Worm (Caenorhabditis elegans) whole organism, L4/young adult: ENCODE results near the gene nck-1.

Source experiments
- W03F9.2 ChIP-seq: fragments of 150-350 bp; optimal IDR thresholded peaks from 2 replicates; lab custom pipeline; 2014; ENCODE audit warnings: missing biosample characterization, missing genetic modification characterization
- dao-5 ChIP-seq: sonication (generic microtip); optimal IDR thresholded peaks from 2 replicates; lab custom pipeline; 2016; ENCODE audit warnings: missing genotype, missing genetic modification characterization, moderate library complexity, missing compliant biosample characterization
- him-1 ChIP-seq: sonication (generic microtip); optimal IDR thresholded peaks from 2 replicates; lab custom pipeline; 2016; ENCODE audit warnings: missing genotype, missing genetic modification reagents, missing genetic modification characterization, missing compliant biosample characterization

nck-1 gene

DNA sequence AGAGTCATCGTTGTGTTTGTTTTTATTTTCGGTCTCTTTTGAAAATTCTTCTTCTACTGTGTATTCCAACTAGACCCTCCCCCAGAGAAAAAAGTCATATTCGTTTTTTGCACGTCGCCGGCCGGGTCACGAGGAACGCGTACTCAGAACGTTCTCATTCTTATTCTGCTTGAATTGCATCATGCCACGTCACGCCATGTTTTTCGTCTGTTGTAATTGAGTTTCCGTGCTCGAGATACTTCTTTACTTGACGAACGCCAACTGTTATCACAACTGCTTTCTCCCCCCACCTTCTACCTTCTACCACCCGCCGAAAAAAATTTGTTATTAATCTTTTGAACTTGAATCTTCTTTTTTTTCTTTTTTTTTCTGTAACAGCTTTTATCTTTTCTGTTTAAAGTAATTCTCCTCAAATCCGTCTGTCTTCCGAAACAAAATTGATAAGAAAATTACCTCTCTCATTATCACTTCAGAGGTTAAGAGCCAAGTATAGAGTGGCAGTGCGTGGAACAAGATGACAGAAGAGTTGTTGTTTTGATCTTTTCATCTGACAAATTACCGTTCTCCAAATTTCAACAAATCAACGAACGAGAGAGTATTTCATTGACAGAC lies 10.5 kb downstream of the nck-1 start:
- TF ChIP-seq dao-5 (tag; lab: Kevin White, UChicago), result no peak
- TF ChIP-seq him-1 (tag; lab: Kevin White, UChicago), result no peak
- TF ChIP-seq W03F9.2 (tag; lab: Kevin White, UChicago), result no peak

DNA sequence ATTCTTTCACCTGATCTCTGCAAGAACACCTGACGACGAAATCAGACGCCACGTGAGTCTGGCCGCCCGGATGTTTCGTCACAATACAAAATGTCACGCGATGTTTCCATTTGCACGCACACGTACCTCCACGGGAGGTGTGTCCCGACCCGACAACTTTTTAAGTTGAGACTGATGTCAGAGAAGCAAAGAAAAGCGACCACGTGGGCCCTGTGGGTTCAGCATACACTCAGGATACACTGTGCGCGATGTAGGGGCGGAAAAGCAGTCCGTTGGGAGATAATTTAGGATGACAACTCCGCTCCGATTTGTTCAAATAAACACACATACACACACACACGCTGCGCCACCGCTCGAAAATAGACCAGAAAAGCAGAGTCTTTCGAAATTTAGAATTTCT lies 11.0 kb downstream of the nck-1 start:
- no peak for TF ChIP-seq dao-5 (tag; lab: Kevin White, UChicago)
- TF ChIP-seq W03F9.2 (tag; lab: Kevin White, UChicago), result no peak
- no peak for TF ChIP-seq him-1 (tag; lab: Kevin White, UChicago)

DNA sequence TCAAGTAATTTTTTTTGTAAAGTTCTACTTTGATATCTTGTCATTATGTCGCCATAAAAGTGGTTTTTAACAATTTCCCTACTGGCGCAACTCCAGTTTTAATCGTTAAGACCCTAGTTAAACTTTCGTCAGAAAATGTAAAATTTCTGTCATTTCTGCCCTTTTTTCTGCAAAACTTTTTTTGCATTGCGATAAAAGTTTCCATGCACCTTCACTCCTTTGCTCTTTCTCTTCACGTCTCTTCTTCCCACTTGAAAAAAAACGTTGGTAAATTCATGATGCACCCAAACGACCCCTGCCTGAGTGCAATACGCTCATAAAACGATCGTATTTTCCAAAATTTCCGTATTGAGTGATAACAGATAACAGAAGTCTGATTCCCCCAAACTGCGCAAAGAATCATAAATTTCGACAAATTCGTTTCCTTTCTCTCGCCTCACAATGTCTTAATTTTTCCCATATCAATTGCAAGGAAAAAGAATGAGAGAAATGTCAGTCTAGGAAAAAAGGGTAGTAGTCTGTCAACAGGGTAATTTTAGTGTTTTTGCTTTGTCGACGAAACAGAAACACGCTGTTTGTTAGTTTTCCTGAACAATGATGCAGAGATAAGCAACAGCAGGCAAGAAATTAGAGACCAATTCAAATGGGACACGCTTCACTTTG lies 12.4 kb downstream of the nck-1 start:
- no peak for TF ChIP-seq him-1 (tag; lab: Kevin White, UChicago)
- no peak for TF ChIP-seq dao-5 (tag; lab: Kevin White, UChicago)
- no peak for TF ChIP-seq W03F9.2 (tag; lab: Kevin White, UChicago)

DNA sequence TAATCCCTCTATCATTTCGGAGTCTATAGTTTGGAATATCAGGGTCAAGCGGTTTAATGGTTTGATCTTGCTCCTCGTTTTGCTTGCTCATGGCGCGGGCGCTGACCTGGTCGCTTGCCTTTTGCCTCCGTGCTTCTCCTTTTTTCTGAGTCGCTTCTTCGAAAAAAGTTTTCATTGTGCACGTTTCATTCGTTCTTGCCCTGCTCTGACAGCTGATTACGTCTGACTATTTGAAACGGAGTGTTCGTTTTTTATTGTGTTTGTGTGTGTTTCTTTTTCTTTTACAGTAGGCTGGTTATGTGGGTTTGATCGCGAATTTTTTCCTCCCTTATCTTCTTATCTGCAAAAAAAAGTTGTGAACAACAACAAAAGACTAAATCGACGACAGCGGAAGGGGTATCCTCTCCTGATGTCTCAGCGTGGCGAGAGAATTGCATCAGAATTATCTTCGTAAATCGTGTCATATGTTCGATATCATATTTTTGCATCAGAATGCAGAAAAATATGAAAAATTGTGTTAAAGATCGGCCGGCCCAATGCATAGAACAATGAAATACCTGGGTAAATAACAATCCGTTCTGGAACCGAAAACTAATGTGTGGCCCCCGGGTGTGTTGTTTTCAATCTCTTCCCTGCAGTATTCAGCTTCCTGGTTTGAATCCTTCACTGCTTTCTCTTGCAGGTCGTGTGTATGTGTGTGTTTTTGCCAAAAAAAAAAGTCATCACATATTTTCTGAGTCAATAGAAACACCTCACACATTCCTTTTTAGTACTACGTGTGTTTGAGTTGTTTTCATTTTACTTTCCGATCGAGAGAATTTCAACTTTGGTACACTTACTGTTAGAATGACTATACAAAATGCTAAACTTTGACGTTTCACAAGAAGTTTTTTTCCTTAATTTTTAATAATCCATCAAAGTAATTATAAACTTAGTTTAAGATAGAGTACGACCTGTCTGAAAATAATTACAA lies 13.4 kb downstream of the nck-1 start, which contains the start of gene ZK470.4:
Gene ZK470.4, minus strand, starts transcription at position 175 of the 973 bp plus-strand sequence.
- no peak for TF ChIP-seq him-1 (tag; lab: Kevin White, UChicago)
- peak; percentile 11 for TF ChIP-seq W03F9.2 (tag; lab: Kevin White, UChicago)

DNA sequence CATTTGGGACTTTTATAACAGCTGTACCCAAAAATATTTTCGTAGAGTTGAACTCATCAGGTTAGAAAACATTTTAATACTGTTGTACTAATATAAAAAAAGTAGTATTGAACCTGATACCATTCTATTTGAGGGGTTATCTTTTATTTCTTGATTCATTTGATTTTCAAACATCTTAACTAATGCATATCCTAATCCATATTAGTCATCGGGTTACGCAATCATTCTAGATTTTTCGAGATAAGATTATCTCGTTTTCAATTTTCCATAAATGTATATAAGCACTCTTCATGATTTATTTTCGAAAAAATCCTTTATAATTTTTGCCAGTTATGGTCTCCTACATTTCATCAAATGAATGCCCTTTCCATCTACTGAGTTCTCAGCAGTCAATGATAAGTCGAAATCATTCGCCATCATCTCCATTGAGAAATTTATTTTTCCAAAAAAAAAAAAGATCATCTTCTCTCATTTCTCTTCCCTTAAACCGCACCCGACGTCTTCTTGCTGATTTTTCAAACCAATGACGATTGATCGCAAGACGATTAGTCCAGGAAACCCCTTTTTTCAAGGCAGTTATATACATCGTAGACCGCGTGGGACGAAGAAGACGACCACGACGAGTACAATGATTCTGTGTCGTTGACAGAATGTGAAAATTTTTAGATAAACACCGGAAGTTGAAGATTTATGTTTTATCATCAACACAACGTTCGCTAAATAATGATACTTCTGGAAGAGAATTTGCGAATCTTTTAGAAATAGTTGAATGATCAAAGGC lies 14.6 kb downstream of the nck-1 start:
- TF ChIP-seq W03F9.2 (tag; lab: Kevin White, UChicago), result no peak
- no peak for TF ChIP-seq him-1 (tag; lab: Kevin White, UChicago)
- no peak for TF ChIP-seq dao-5 (tag; lab: Kevin White, UChicago)

- TF ChIP-seq W03F9.2 (tag; lab: Kevin White, UChicago), result no peak
- no peak for TF ChIP-seq dao-5 (tag; lab: Kevin White, UChicago)
- TF ChIP-seq him-1 (tag; lab: Kevin White, UChicago), result peak; percentile 29
Measured at ce11 chrX:4137452-4138164, 15.6 kb downstream of the nck-1 start.

ce11 chrX:4136547-4137311 lies 16.5 kb downstream of the nck-1 start:
- TF ChIP-seq W03F9.2 (tag; lab: Kevin White, UChicago) (no peak), dao-5 (tag; lab: Kevin White, UChicago) (no peak), him-1 (tag; lab: Kevin White, UChicago) (no peak)

DNA sequence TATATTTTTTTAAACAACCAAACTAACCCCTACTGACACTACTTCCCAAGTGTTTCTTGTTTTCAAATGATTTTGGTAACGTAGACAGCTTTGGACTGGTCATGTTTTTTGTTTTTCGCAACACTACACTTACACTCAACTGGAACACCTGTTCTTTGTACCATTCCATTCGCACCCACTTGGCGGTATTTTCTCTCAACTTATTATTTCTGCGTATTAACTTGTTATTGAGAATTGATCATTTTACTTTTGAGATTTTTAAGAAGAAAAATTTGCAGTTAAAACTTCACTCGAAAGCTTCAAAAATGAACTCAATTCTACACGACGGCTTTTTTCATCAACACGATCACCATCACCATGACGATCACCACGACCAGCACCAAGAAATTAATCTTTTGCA lies 18.4 kb downstream of the nck-1 start, which contains the start of gene ZK470.2:
Gene ZK470.2, plus strand, starts transcription at position 301 of the 400 bp plus-strand sequence.
- no peak for TF ChIP-seq dao-5 (tag; lab: Kevin White, UChicago)
- TF ChIP-seq him-1 (tag; lab: Kevin White, UChicago), result no peak
- TF ChIP-seq W03F9.2 (tag; lab: Kevin White, UChicago), result no peak

- TF ChIP-seq him-1 (tag; lab: Kevin White, UChicago), result no peak
- TF ChIP-seq dao-5 (tag; lab: Kevin White, UChicago), result no peak
- TF ChIP-seq W03F9.2 (tag; lab: Kevin White, UChicago), result no peak
Measured at ce11 chrX:4133378-4133777, 19.9 kb downstream of the nck-1 start.

DNA sequence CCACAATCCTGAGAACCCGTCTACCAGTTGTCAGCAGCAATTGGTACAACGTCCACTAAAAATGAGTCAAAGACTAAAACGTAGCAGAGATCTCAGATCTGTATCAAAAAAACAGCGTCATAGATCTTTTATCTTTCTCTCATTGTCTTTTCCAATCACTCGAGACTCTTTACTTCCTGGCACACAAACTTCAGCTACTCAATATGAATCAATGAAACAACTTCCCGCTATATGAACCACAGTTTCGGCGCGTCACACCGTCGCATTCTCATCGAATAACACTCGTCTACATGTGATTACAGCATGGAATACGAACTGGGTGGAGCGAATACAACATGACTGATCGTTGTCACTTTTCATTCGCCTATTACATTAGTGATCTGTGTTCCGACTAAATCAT lies 21.0 kb downstream of the nck-1 start:
- TF ChIP-seq him-1 (tag; lab: Kevin White, UChicago), result no peak
- TF ChIP-seq W03F9.2 (tag; lab: Kevin White, UChicago), result no peak
- TF ChIP-seq dao-5 (tag; lab: Kevin White, UChicago), result no peak

DNA sequence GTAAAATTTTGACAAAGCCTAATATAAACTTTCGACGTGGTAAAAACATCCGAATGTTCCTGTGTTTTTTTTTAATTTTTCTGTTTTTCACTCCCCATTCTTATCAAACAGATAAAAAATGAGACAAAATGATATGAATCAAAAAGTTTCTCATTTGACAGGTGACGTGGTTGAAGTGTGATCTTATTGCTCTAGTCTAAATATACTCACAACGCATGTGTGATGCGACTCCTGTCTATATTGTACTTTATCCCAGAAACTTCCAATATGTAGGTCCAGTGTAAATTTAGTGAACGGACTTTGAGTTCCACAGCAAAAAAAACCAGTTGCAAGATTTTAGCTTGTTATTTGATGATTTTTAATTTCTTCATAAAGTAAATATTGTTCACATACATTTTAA lies 21.9 kb downstream of the nck-1 start:
- TF ChIP-seq W03F9.2 (tag; lab: Kevin White, UChicago) (no peak), dao-5 (tag; lab: Kevin White, UChicago) (no peak), him-1 (tag; lab: Kevin White, UChicago) (no peak)
